Fruit fly (Drosophila melanogaster) whole organism: ENCODE measurements around the gene Ir76a.

ENCODE experiments used
- EcR ChIP-seq, 2 experiments: fragments of >200 bp; optimal IDR thresholded peaks; 2 replicates each; lab custom pipeline; 2017; ENCODE audit warnings: missing biosample characterization in 2 of 2, missing genetic modification characterization in 2 of 2, missing genetic modification reagents in 2 of 2
- pan ChIP-seq: fragments of >200 bp; optimal IDR thresholded peaks from 2 replicates; lab custom pipeline; 2017

DNA sequence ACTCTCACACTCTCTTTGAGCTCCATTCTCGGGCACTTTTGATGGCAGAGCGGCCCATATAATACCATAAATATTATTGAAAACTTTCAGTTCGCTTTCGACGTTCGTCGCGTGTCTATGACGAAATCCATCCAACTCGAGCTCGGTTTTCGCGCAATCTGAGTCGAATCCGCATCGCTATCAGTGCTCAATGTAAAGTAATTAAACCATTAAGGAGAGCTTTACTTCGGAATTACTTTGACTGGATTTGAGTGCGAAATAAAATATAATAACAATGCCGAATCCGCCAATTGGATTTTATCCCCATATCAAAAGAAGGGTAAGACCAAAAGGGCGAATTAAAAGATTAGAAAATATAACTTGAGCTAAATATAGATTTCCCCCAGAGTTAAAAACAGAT is 49.0 kb downstream of the Ir76a start:
- no peak for TF ChIP-seq pan (lab: Kevin White, UChicago)
- no peak for TF ChIP-seq EcR (GFP tag; optimal IDR thresholded peaks at IDR 0.05; lab: Kevin White, UChicago)
